Worm (Caenorhabditis elegans) whole organism, L1 larva: ENCODE data around the gene dac-1.
A peak's percentile ranks its signal among the peaks of the same experiment; 100 is the strongest.

Experiments used
- C04F5.9 ChIP-seq: sonication (generic microtip); optimal IDR thresholded peaks from 2 replicates; lab custom pipeline; 2016; ENCODE audit warnings: missing genetic modification characterization, missing compliant biosample characterization
- C16A3.4 ChIP-seq: fragments of 150-350 bp; optimal IDR thresholded peaks from 2 replicates; lab custom pipeline; 2014; ENCODE audit warnings: missing biosample characterization, missing genetic modification characterization
- F16B12.6 ChIP-seq: fragments of 150-350 bp; optimal IDR thresholded peaks from 2 replicates; lab custom pipeline; 2014; ENCODE audit warnings: missing biosample characterization, missing genetic modification characterization
- aha-1 ChIP-seq: fragments of 150-350 bp; optimal IDR thresholded peaks from 2 replicates; lab custom pipeline; 2014; ENCODE audit warnings: missing biosample characterization, missing genetic modification characterization
- aly-2 ChIP-seq: fragments of 150-350 bp; optimal IDR thresholded peaks from 2 replicates; lab custom pipeline; 2014; ENCODE audit warnings: missing biosample characterization, missing genetic modification characterization
- ama-1 ChIP-seq: fragments of 150-350 bp; optimal IDR thresholded peaks from 2 replicates; lab custom pipeline; 2014
- ceh-82 ChIP-seq, 3 experiments: fragments of 150-350 bp in 1 of 3; sonication (generic microtip) in 2 of 3; optimal IDR thresholded peaks; 2 replicates each; lab custom pipeline; 2014 to 2017; ENCODE audit warnings: missing biosample characterization in 3 of 3, missing genetic modification characterization in 3 of 3
- ceh-90 ChIP-seq: sonication (generic microtip); optimal IDR thresholded peaks from 2 replicates; lab custom pipeline; 2016; ENCODE audit warnings: missing genetic modification characterization, missing compliant biosample characterization
- dsc-1 ChIP-seq: sonication (generic microtip); optimal IDR thresholded peaks from 2 replicates; lab custom pipeline; 2016; ENCODE audit warnings: mild to moderate bottlenecking, missing genetic modification characterization, missing compliant biosample characterization
- efl-1 ChIP-seq, 4 experiments: fragments of 150-350 bp; optimal IDR thresholded peaks in 3 of 4; peaks in 1 of 4; 1 replicate in 1 of 4; 2 replicates in 3 of 4; lab custom pipeline; 2014; ENCODE audit warnings: missing biosample characterization in 2 of 4, missing genetic modification characterization in 2 of 4, missing genetic modification reagents in 2 of 4
- egl-13 ChIP-seq: sonication (generic microtip); optimal IDR thresholded peaks from 2 replicates; lab custom pipeline; 2016; ENCODE audit warnings: missing genotype, missing genetic modification reagents, missing genetic modification characterization, missing compliant biosample characterization
- elt-2 ChIP-seq: sonication (generic microtip); optimal IDR thresholded peaks from 2 replicates; lab custom pipeline; 2016; ENCODE audit warnings: missing genetic modification characterization, mild to moderate bottlenecking, inconsistent platforms, missing compliant biosample characterization, missing genetic modification reagents
- elt-3 ChIP-seq, 6 experiments: fragments of 150-350 bp in 1 of 6; sonication (generic microtip); optimal IDR thresholded peaks; 2 replicates each; lab custom pipeline; 2017 to 2018; ENCODE audit warnings: missing biosample characterization in 6 of 6, missing genetic modification characterization in 6 of 6, inconsistent platforms in 1 of 6
- fkh-10 ChIP-seq: sonication (generic microtip); optimal IDR thresholded peaks from 2 replicates; lab custom pipeline; 2017; ENCODE audit warnings: missing biosample characterization, missing genetic modification reagents, missing genetic modification characterization
- fkh-8 ChIP-seq: sonication (generic microtip); optimal IDR thresholded peaks from 2 replicates; lab custom pipeline; 2016; ENCODE audit warnings: mild to moderate bottlenecking, missing genetic modification characterization, missing compliant biosample characterization
- fos-1 ChIP-seq: fragments of 150-350 bp; optimal IDR thresholded peaks from 2 replicates; lab custom pipeline; 2014; ENCODE audit warnings: missing biosample characterization, missing genetic modification characterization
- grh-1 ChIP-seq: fragments of 200-800 bp; sonication (Bioruptor generic); IDR thresholded peaks from 2 replicates; pipeline ENCODE4 v1.3.6; 2022; ENCODE audit warnings: missing genetic modification reagents, missing genetic modification characterization, missing compliant biosample characterization
- hlh-4 ChIP-seq: sonication (generic microtip); optimal IDR thresholded peaks from 2 replicates; lab custom pipeline; 2016; ENCODE audit warnings: mild to moderate bottlenecking, missing genetic modification characterization, missing compliant biosample characterization
- irx-1 ChIP-seq: sonication (generic microtip); optimal IDR thresholded peaks from 2 replicates; lab custom pipeline; 2016; ENCODE audit warnings: missing genetic modification characterization, missing compliant biosample characterization
- isw-1 ChIP-seq: fragments of 200-800 bp; sonication (Bioruptor generic); IDR thresholded peaks from 2 replicates; pipeline ENCODE4 v1.3.6; 2022; ENCODE audit warnings: missing genetic modification characterization, missing compliant biosample characterization
- jun-1 ChIP-seq: fragments of 150-350 bp; optimal IDR thresholded peaks from 2 replicates; lab custom pipeline; 2014; ENCODE audit warnings: missing biosample characterization, missing genetic modification reagents, missing genetic modification characterization
- lin-14 ChIP-seq: fragments of 200-800 bp; sonication (Bioruptor generic); optimal IDR thresholded peaks from 2 replicates; lab custom pipeline; 2018; ENCODE audit warnings: mild to moderate bottlenecking, missing genetic modification characterization, moderate library complexity, missing compliant biosample characterization
- lin-35 ChIP-seq, 2 experiments: fragments of 150-350 bp; optimal IDR thresholded peaks; 2 replicates each; lab custom pipeline; 2014; ENCODE audit warnings: missing biosample characterization in 2 of 2, missing genetic modification characterization in 2 of 2, missing genetic modification reagents in 2 of 2
- lin-39 ChIP-seq: fragments of 150-350 bp; optimal IDR thresholded peaks from 2 replicates; lab custom pipeline; 2014; ENCODE audit warnings: missing biosample characterization, missing genetic modification reagents, missing genetic modification characterization
- lir-3 ChIP-seq: sonication (generic microtip); optimal IDR thresholded peaks from 2 replicates; lab custom pipeline; 2016; ENCODE audit warnings: mild to moderate bottlenecking, missing genetic modification characterization, moderate library complexity, missing compliant biosample characterization; ENCODE audit not compliant: poor library complexity
- lsy-2 ChIP-seq, 2 experiments: fragments of 150-350 bp; optimal IDR thresholded peaks; 2 replicates each; lab custom pipeline; 2014; ENCODE audit warnings: missing biosample characterization in 2 of 2, missing genetic modification characterization in 2 of 2
- mef-2 ChIP-seq: fragments of 150-350 bp; optimal IDR thresholded peaks from 2 replicates; lab custom pipeline; 2014; ENCODE audit warnings: missing biosample characterization, missing genetic modification characterization
- nhr-12 ChIP-seq: sonication (generic microtip); optimal IDR thresholded peaks from 2 replicates; lab custom pipeline; 2017; ENCODE audit warnings: missing biosample characterization, missing genetic modification characterization
- nhr-19 ChIP-seq: fragments of 200-800 bp; sonication (Bioruptor generic); conservative IDR thresholded peaks from 2 replicates; pipeline ENCODE4 v1.3.6; 2022; ENCODE audit warnings: missing genetic modification characterization, missing compliant biosample characterization
- nhr-20 ChIP-seq: sonication (generic microtip); optimal IDR thresholded peaks from 2 replicates; lab custom pipeline; 2016; ENCODE audit warnings: mild to moderate bottlenecking, missing genetic modification characterization, missing compliant biosample characterization
- nhr-237 ChIP-seq: fragments of 150-350 bp; optimal IDR thresholded peaks from 2 replicates; lab custom pipeline; 2014; ENCODE audit warnings: missing biosample characterization, missing genetic modification characterization
- nhr-76 ChIP-seq: sonication (generic microtip); optimal IDR thresholded peaks from 2 replicates; lab custom pipeline; 2017; ENCODE audit warnings: missing biosample characterization, missing genetic modification characterization
- nhr-84 ChIP-seq: sonication (generic microtip); optimal IDR thresholded peaks from 2 replicates; lab custom pipeline; 2017; ENCODE audit warnings: missing biosample characterization, missing genetic modification characterization
- nhr-85 ChIP-seq: sonication (generic microtip); peaks from one replicate; lab custom pipeline; 2016; ENCODE audit warnings: missing genetic modification characterization, inconsistent platforms, missing compliant biosample characterization
- nhr-90 ChIP-seq: sonication (generic microtip); optimal IDR thresholded peaks from 2 replicates; lab custom pipeline; 2016; ENCODE audit warnings: mild to moderate bottlenecking, missing genetic modification characterization, missing compliant biosample characterization; ENCODE audit not compliant: poor library complexity
- sox-4 ChIP-seq: sonication (generic microtip); optimal IDR thresholded peaks from 2 replicates; lab custom pipeline; 2016; ENCODE audit warnings: missing genetic modification characterization, missing compliant biosample characterization
- sptf-1 ChIP-seq: fragments of 150-350 bp; optimal IDR thresholded peaks from 2 replicates; lab custom pipeline; 2014; ENCODE audit warnings: missing biosample characterization, missing genetic modification characterization
- sup-37 ChIP-seq: fragments of 200-800 bp; sonication (Bioruptor generic); optimal IDR thresholded peaks from 2 replicates; lab custom pipeline; 2018; ENCODE audit warnings: mild to moderate bottlenecking, missing genetic modification characterization, missing compliant biosample characterization
- tlp-1 ChIP-seq: fragments of 150-350 bp; optimal IDR thresholded peaks from 2 replicates; lab custom pipeline; 2014; ENCODE audit warnings: missing biosample characterization, missing genetic modification characterization
- unc-130 ChIP-seq: fragments of 150-350 bp; optimal IDR thresholded peaks from 2 replicates; lab custom pipeline; 2017; ENCODE audit warnings: missing biosample characterization, missing genetic modification characterization, inconsistent platforms
- unc-62 ChIP-seq: fragments of 150-350 bp; optimal IDR thresholded peaks from 2 replicates; lab custom pipeline; 2014; ENCODE audit warnings: missing biosample characterization, missing genetic modification reagents, missing genetic modification characterization
- vab-15 ChIP-seq: sonication (generic microtip); optimal IDR thresholded peaks from 2 replicates; lab custom pipeline; 2017; ENCODE audit warnings: missing genotype, mild to moderate bottlenecking, missing genetic modification characterization, missing compliant biosample characterization
- xbp-1 ChIP-seq: sonication (generic microtip); optimal IDR thresholded peaks from 2 replicates; lab custom pipeline; 2016; ENCODE audit warnings: missing genetic modification characterization, missing compliant biosample characterization
- zag-1 ChIP-seq: fragments of 150-350 bp; optimal IDR thresholded peaks from 2 replicates; lab custom pipeline; 2014; ENCODE audit warnings: missing biosample characterization, missing genetic modification characterization

The dac-1 gene

ce11 chrIII:793595-793994 lies 22.4 kb upstream of the dac-1 start, which contains the start of gene snt-2 (continued):
- TF ChIP-seq aha-1 (tag; lab: Kevin White, UChicago) (peak; percentile 49), egl-13 (tag; lab: Kevin White, UChicago) (peak; percentile 43), lin-14 (GFP tag; lab: Kevin White, UChicago) (no peak), jun-1 (tag; lab: Kevin White, UChicago) (peak; percentile 69), fos-1 (peak; percentile 62), C16A3.4 (peak; percentile 80), efl-1 (optimal IDR thresholded peaks at IDR 0.05; lab: Kevin White, UChicago) (peak; percentile 84 to 86), efl-1 (GFP tag; optimal IDR thresholded peaks at IDR 0.05 in 1 of 2; lab: Kevin White, UChicago) (peak; percentile 82 to 97), lir-3 (tag; lab: Kevin White, UChicago) (peak; percentile 67), mef-2 (tag; lab: Kevin White, UChicago) (no peak), elt-2 (tag; lab: Kevin White, UChicago) (peak; percentile 62), elt-3 (tag; optimal IDR thresholded peaks at IDR 0.05; lab: Kevin White, UChicago) (peak in 2 of 6 experiments; percentile 37 to 44), sup-37 (no peak), C04F5.9 (peak; percentile 50), lsy-2 (tag; optimal IDR thresholded peaks at IDR 0.05; lab: Kevin White, UChicago) (peak; percentile 99), nhr-20 (tag; lab: Kevin White, UChicago) (peak; percentile 73), ceh-90 (peak; percentile 18), tlp-1 (tag; lab: Kevin White, UChicago) (no peak), hlh-4 (tag; lab: Kevin White, UChicago) (no peak), aly-2 (tag; lab: Kevin White, UChicago) (peak; percentile 19), grh-1 (GFP tag; lab: Robert Waterston, UW) (no peak), nhr-76 (tag; lab: Kevin White, UChicago) (no peak), nhr-12 (tag; lab: Kevin White, UChicago) (no peak), ama-1 (lab: Kevin White, UChicago) (no peak), zag-1 (tag; lab: Kevin White, UChicago) (no peak), sox-4 (no peak), nhr-237 (tag; lab: Kevin White, UChicago) (peak; percentile 36), lin-35 (GFP tag; optimal IDR thresholded peaks at IDR 0.05; lab: Kevin White, UChicago) (peak; percentile 79 to 89), dsc-1 (peak; percentile 77), xbp-1 (tag; lab: Kevin White, UChicago) (peak; percentile 71), lin-39 (tag; lab: Kevin White, UChicago) (peak; percentile 40), nhr-19 (GFP tag; lab: Robert Waterston, UW) (peak; percentile 77), ceh-82 (tag; optimal IDR thresholded peaks at IDR 0.05; lab: Kevin White, UChicago) (peak; percentile 53 to 95 (median 75)), F16B12.6 (tag; lab: Kevin White, UChicago) (peak; percentile 44), sptf-1 (tag; lab: Kevin White, UChicago) (no peak), nhr-90 (tag; lab: Kevin White, UChicago) (peak; percentile 76), isw-1 (GFP tag; lab: Robert Waterston, UW) (peak; percentile 78)
- TF ChIP-seq, all 84 proteins: peak for 52

- TF ChIP-seq ama-1 (lab: Kevin White, UChicago) (no peak), vab-15 (no peak), fkh-8 (tag; lab: Kevin White, UChicago) (no peak), C04F5.9 (no peak), sox-4 (no peak), nhr-84 (tag; lab: Kevin White, UChicago) (no peak), fkh-10 (GFP tag; lab: Kevin White, UChicago) (no peak), nhr-85 (tag; lab: Kevin White, UChicago) (peak; percentile 11), irx-1 (tag; lab: Kevin White, UChicago) (peak; percentile 40), unc-130 (tag; lab: Kevin White, UChicago) (no peak), unc-62 (GFP tag; lab: Kevin White, UChicago) (no peak), nhr-76 (tag; lab: Kevin White, UChicago) (no peak), xbp-1 (tag; lab: Kevin White, UChicago) (no peak), sup-37 (no peak)
Measured at ce11 chrIII:794000-794399, 21.9 kb upstream of the dac-1 start, which contains the start of gene rps-29. Gene rps-29 (plus strand): TSS chrIII:794300.
